Fruit fly (Drosophila melanogaster) whole organism, adult: Measurements from ENCODE around the gene CG6678.

Source experiments
- CG7101 ChIP-seq: fragments of 200-800 bp; sonication (Bioruptor generic); optimal IDR thresholded peaks from 2 replicates; lab custom pipeline; 2018; ENCODE audit warnings: missing biosample characterization, mild to moderate bottlenecking, missing genetic modification characterization, moderate library complexity
- Clk ChIP-seq: fragments of 200-800 bp; sonication (Bioruptor generic); optimal IDR thresholded peaks from 2 replicates; lab custom pipeline; 2017; ENCODE audit warnings: missing biosample characterization, missing genetic modification characterization
- Hr96 ChIP-seq: fragments of 200-800 bp; sonication (Bioruptor generic); optimal IDR thresholded peaks from 2 replicates; lab custom pipeline; 2016; ENCODE audit warnings: missing biosample characterization, missing genetic modification characterization
- Mnt ChIP-seq: fragments of 200-800 bp; sonication (Bioruptor generic); optimal IDR thresholded peaks from 2 replicates; lab custom pipeline; 2016; ENCODE audit warnings: missing biosample characterization, mild to moderate bottlenecking, missing genetic modification characterization
- cnc ChIP-seq, 2 experiments: fragments of >200 bp; optimal IDR thresholded peaks; 2 replicates each; lab custom pipeline; 2017
- pad ChIP-seq: fragments of 200-800 bp; sonication (Bioruptor generic); optimal IDR thresholded peaks from 3 replicates; lab custom pipeline; 2017; ENCODE audit warnings: missing biosample characterization, missing genetic modification characterization, mild to moderate bottlenecking, moderate library complexity, missing genetic modification reagents
- tj ChIP-seq: fragments of 200-800 bp; sonication (Bioruptor generic); optimal IDR thresholded peaks from 3 replicates; lab custom pipeline; 2017; ENCODE audit warnings: missing biosample characterization, mild to moderate bottlenecking, missing genetic modification characterization, moderate library complexity

DNA sequence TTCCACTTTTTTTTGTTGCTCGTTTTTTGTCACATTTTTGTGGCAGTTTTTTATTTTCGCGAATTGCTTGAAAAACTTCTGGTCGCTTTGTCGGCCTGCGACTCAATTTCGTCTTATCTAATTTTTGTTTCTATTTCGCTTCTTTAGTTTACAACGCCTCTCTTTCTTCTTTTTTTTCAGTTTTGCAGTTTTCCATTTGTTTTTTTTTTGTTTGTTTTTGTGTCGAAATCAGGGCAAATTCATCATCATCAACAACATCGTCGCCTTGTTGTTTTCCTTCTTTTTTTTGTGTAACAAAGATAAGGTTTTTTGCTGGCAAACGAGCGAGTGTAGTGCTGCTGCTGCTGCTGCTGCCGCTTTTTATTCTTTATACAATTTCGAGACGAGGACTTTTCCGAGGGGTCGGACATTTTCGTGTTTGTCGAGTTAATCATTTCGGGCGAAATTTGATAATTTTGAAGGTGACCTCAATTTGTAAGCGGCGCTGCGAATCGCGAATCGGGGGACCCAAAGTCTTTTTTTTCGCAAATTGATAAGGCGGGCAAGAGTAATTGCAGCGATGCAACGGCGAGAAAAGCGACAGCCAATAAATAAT lies 67.3 kb downstream of the CG6678 start:
- peak; percentile 31 for TF ChIP-seq Hr96 (GFP tag; lab: Kevin White, UChicago)
- no peak for TF ChIP-seq Mnt
- TF ChIP-seq cnc (optimal IDR thresholded peaks at IDR 0.05; lab: Kevin White, UChicago), result no peak
- no peak for TF ChIP-seq CG7101 (tag; lab: Kevin White, UChicago)
- TF ChIP-seq tj (GFP tag; lab: Kevin White, UChicago), result peak; percentile 26
- TF ChIP-seq Clk (GFP tag; lab: Kevin White, UChicago), result no peak
- TF ChIP-seq pad (GFP tag; lab: Kevin White, UChicago), result no peak
